Fruit fly (Drosophila melanogaster): ENCODE results near the gene Nepl9.
A peak's percentile ranks its signal among the peaks of the same experiment; 100 is the strongest.

- TF ChIP-seq ey (GFP tag; optimal IDR thresholded peaks at IDR 0.05), result no peak
- no peak for TF ChIP-seq woc (GFP tag; optimal IDR thresholded peaks at IDR 0.05)
- no peak for TF ChIP-seq psq (GFP tag; optimal IDR thresholded peaks at IDR 0.05)
- TF ChIP-seq Hr78 (GFP tag; optimal IDR thresholded peaks at IDR 0.05), result no peak
- peak; percentile 21 for TF ChIP-seq br (GFP tag; optimal IDR thresholded peaks at IDR 0.05)
- TF ChIP-seq brk (GFP tag; optimal IDR thresholded peaks at IDR 0.05), result no peak
- no peak for TF ChIP-seq pan (optimal IDR thresholded peaks at IDR 0.05)
- TF ChIP-seq dsf (GFP tag; optimal IDR thresholded peaks at IDR 0.05; ENCODE audit: borderline replicate concordance), result no peak
- TF ChIP-seq GATAd (GFP tag; optimal IDR thresholded peaks at IDR 0.05), result no peak
Measured at dm6 chr2L:16790671-16791270, 46.3 kb downstream of the Nepl9 start, which contains the start of gene Cyt-b5-r.

All from whole organism, wandering third instar larva.